Worm (Caenorhabditis elegans) whole organism, mixed stage, embryonic: Measurements from ENCODE around the gene pqn-36.

Source experiments
- bed-3 ChIP-seq: fragments of 200-800 bp; sonication (Bioruptor generic); optimal IDR thresholded peaks from 3 replicates; lab custom pipeline; 2018; ENCODE audit warnings: mild to moderate bottlenecking, missing genetic modification characterization, moderate library complexity, missing compliant biosample characterization
- ceh-39 ChIP-seq: fragments of 150-350 bp; optimal IDR thresholded peaks from 2 replicates; lab custom pipeline; 2014; ENCODE audit warnings: missing biosample characterization, missing genetic modification characterization
- ceh-43 ChIP-seq: fragments of 200-800 bp; sonication (Bioruptor generic); optimal IDR thresholded peaks from 2 replicates; lab custom pipeline; 2018; ENCODE audit warnings: mild to moderate bottlenecking, missing genetic modification characterization, moderate library complexity, missing compliant biosample characterization
- ceh-83 ChIP-seq: fragments of 200-800 bp; sonication (Bioruptor generic); optimal IDR thresholded peaks from 2 replicates; lab custom pipeline; 2018; ENCODE audit warnings: mild to moderate bottlenecking, missing genetic modification characterization, missing compliant biosample characterization
- ces-1 ChIP-seq: fragments of 150-350 bp; optimal IDR thresholded peaks from 2 replicates; lab custom pipeline; 2014; ENCODE audit warnings: missing biosample characterization, missing genetic modification reagents, missing genetic modification characterization
- drap-1 ChIP-seq: fragments of 200-800 bp; sonication (Bioruptor generic); optimal IDR thresholded peaks from 3 replicates; lab custom pipeline; 2018; ENCODE audit warnings: mild to moderate bottlenecking, missing genetic modification characterization, missing compliant biosample characterization
- elt-1 ChIP-seq: sonication (generic microtip); optimal IDR thresholded peaks from 2 replicates; lab custom pipeline; 2017; ENCODE audit warnings: missing genetic modification characterization, mild to moderate bottlenecking, missing compliant biosample characterization, antibody characterized with exemption, moderate library complexity, borderline replicate concordance; ENCODE audit not compliant: insufficient read depth
- flh-1 ChIP-seq: fragments of 200-800 bp; sonication (Bioruptor generic); optimal IDR thresholded peaks from 2 replicates; lab custom pipeline; 2018; ENCODE audit warnings: mild to moderate bottlenecking, missing genetic modification characterization, moderate library complexity, missing compliant biosample characterization
- ham-2 ChIP-seq: fragments of 200-800 bp; sonication (Bioruptor generic); optimal IDR thresholded peaks from 2 replicates; lab custom pipeline; 2018; ENCODE audit warnings: mild to moderate bottlenecking, missing genetic modification characterization, missing compliant biosample characterization
- hlh-1 ChIP-seq: fragments of 150-350 bp; optimal IDR thresholded peaks from 2 replicates; lab custom pipeline; 2014; ENCODE audit warnings: missing biosample characterization, missing genetic modification reagents, missing genetic modification characterization
- lin-32 ChIP-seq: fragments of 200-800 bp; sonication (Bioruptor generic); optimal IDR thresholded peaks from 2 replicates; lab custom pipeline; 2018; ENCODE audit warnings: mild to moderate bottlenecking, missing genetic modification characterization, missing compliant biosample characterization
- lsy-2 ChIP-seq: fragments of 150-350 bp; optimal IDR thresholded peaks from 2 replicates; lab custom pipeline; 2014; ENCODE audit warnings: missing biosample characterization, missing genetic modification characterization
- mab-5 ChIP-seq: fragments of 150-350 bp; optimal IDR thresholded peaks from 2 replicates; lab custom pipeline; 2014; ENCODE audit warnings: missing biosample characterization, missing genetic modification characterization
- mep-1 ChIP-seq: fragments of 150-350 bp; optimal IDR thresholded peaks from 2 replicates; lab custom pipeline; 2017; ENCODE audit warnings: missing biosample characterization, missing genetic modification reagents, missing genetic modification characterization, inconsistent platforms
- mls-2 ChIP-seq: sonication (generic microtip); optimal IDR thresholded peaks from 2 replicates; lab custom pipeline; 2016; ENCODE audit warnings: mild to moderate bottlenecking, missing genetic modification characterization, moderate library complexity, missing compliant biosample characterization
- nhr-12 ChIP-seq: fragments of 150-350 bp; optimal IDR thresholded peaks from 2 replicates; lab custom pipeline; 2014; ENCODE audit warnings: missing biosample characterization, missing genetic modification characterization
- nhr-2 ChIP-seq: fragments of 150-350 bp; optimal IDR thresholded peaks from 2 replicates; lab custom pipeline; 2014; ENCODE audit warnings: missing biosample characterization, missing genetic modification characterization
- nhr-28 ChIP-seq: fragments of 150-350 bp; optimal IDR thresholded peaks from 2 replicates; lab custom pipeline; 2014; ENCODE audit warnings: missing biosample characterization, missing genetic modification characterization
- nhr-76 ChIP-seq: sonication (generic microtip); optimal IDR thresholded peaks from 2 replicates; lab custom pipeline; 2017; ENCODE audit warnings: missing biosample characterization, missing genetic modification characterization
- pha-4 ChIP-seq: fragments of 150-350 bp; optimal IDR thresholded peaks from 2 replicates; lab custom pipeline; 2018; ENCODE audit warnings: missing biosample characterization, missing genetic modification reagents, missing genetic modification characterization
- sem-2 ChIP-seq: fragments of 200-800 bp; sonication (Bioruptor generic); optimal IDR thresholded peaks from 2 replicates; lab custom pipeline; 2018; ENCODE audit warnings: mild to moderate bottlenecking, missing genetic modification characterization, missing compliant biosample characterization
- snpc-4 ChIP-seq: fragments of 150-350 bp; optimal IDR thresholded peaks from 2 replicates; lab custom pipeline; 2014; ENCODE audit warnings: missing biosample characterization, missing genetic modification characterization
- sptf-1 ChIP-seq: sonication (generic microtip); optimal IDR thresholded peaks from 2 replicates; lab custom pipeline; 2017; ENCODE audit warnings: mild to moderate bottlenecking, missing genetic modification characterization, moderate library complexity, missing compliant biosample characterization
- tbx-8 ChIP-seq: fragments of 200-800 bp; sonication (Bioruptor generic); optimal IDR thresholded peaks from 2 replicates; lab custom pipeline; 2018; ENCODE audit warnings: mild to moderate bottlenecking, missing genetic modification characterization, moderate library complexity, missing compliant biosample characterization
- unc-62 ChIP-seq: fragments of 150-350 bp; optimal IDR thresholded peaks from 2 replicates; lab custom pipeline; 2014; ENCODE audit warnings: missing biosample characterization, missing genetic modification reagents, missing genetic modification characterization
- zip-8 ChIP-seq: fragments of 150-350 bp; optimal IDR thresholded peaks from 2 replicates; lab custom pipeline; 2014; ENCODE audit warnings: missing biosample characterization, missing genetic modification characterization
- ztf-11 ChIP-seq: fragments of 150-350 bp; optimal IDR thresholded peaks from 2 replicates; lab custom pipeline; 2014; ENCODE audit warnings: missing biosample characterization, missing genetic modification characterization

Gene pqn-36

DNA sequence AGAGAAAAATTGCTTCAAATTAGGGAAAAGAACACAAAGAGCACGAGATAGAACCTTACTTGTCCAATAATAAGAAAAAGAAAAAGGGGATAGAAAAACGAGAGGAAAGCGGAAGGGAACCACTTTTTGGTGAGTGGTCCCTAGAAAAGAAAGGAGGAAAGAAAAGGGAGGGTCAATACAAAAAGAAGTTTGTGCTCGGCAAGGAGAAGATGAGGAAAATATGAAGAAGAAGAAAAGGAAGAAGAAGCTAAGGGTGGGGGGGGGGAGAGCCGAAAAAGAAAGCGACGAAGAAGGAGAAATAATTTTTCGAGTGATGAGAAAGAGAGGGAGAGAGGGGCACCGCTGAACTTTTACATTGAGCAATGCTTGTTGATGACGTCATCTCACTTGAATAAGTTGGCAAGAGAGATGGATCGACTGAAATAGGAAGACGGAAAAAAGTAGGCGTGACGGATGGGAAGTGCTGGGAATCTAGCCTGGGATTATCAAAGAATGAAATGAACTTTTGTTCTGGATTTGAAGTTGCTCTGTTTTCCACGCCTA, 29.4 kb downstream of the pqn-36 start:
- TF ChIP-seq zip-8 (tag; lab: Kevin White, UChicago) = peak; percentile 42
- TF ChIP-seq ces-1 = peak; percentile 30
- TF ChIP-seq sptf-1 = peak; percentile 11
- no peak for TF ChIP-seq drap-1 (GFP tag; lab: Kevin White, UChicago)

DNA sequence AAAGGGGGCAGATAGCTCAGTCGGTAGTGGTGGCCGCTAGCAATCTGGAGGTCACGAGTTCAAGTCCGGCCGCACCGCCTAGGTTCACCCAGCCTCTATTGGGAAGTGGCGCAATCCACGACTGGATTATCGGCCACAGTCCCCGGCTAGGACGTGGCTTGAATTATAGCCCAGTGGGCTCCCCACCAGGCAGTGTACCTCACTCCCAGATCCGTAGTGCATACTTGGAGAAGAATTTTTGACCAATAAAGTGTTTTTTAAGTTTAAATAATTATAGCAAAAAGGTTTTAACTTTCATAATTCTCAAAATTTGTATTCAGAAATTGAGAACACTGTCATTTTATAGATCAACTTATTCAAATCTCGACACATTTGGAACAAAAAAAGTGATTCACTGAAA, 29.9 kb downstream of the pqn-36 start:
- no peak for TF ChIP-seq unc-62 (GFP tag; lab: Kevin White, UChicago)
- no peak for TF ChIP-seq nhr-2 (tag; lab: Kevin White, UChicago)
- no peak for TF ChIP-seq ztf-11 (tag; lab: Kevin White, UChicago)
- TF ChIP-seq ceh-83 = no peak
- no peak for TF ChIP-seq flh-1 (GFP tag; lab: Kevin White, UChicago)
- TF ChIP-seq lsy-2 (tag; lab: Kevin White, UChicago) = no peak
- TF ChIP-seq ham-2 = no peak
- TF ChIP-seq bed-3 (GFP tag; lab: Kevin White, UChicago) = no peak
- no peak for TF ChIP-seq nhr-12 (tag; lab: Kevin White, UChicago)

DNA sequence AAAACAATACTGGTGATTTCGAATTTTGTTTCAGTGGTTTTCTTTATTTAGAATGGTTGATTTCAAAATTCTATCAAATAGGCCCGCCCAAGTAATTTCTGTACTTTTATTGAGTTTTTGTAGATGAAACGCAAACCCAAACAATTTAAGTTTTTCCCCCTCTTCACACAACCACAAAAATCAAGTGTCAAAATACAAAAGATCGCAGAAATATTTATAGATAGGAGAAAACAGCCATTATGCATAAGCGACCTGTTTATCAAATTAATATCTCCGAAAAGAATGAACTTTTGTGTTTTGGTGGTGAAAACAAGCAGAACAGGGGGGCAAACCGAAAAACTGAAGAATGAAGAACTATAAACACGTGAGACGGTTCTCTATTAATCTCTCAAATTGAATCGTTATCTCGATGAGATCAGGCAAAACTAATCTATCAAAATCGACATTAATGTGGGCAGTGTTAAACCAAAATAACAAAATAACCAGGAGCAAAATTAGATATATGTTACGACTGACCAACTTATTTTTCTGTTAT, 31.1 kb downstream of the pqn-36 start:
- peak; percentile 44 for TF ChIP-seq elt-1
- no peak for TF ChIP-seq mab-5 (tag; lab: Kevin White, UChicago)

DNA sequence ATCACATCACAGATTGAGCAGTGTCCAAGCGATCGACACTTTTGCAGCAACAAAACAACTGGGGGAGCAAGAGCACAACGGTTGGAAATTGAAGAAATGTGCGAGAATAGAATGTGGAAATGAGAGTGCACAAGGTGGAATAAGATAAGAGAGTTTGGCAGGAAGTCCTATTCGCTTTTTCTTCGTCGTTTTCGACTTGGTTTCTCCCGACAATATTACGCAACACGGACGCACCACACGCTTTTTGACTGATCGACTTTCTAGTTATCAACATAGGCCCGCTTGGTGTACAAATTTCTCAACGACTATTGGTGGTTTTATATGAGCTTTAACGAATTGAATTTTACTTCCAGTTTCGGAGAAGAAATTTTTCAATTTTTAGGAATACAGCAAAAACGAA, 32.4 kb downstream of the pqn-36 start:
- TF ChIP-seq hlh-1 (tag; lab: Kevin White, UChicago) (peak; percentile 30), bed-3 (GFP tag; lab: Kevin White, UChicago) (no peak), zip-8 (tag; lab: Kevin White, UChicago) (peak; percentile 54)

DNA sequence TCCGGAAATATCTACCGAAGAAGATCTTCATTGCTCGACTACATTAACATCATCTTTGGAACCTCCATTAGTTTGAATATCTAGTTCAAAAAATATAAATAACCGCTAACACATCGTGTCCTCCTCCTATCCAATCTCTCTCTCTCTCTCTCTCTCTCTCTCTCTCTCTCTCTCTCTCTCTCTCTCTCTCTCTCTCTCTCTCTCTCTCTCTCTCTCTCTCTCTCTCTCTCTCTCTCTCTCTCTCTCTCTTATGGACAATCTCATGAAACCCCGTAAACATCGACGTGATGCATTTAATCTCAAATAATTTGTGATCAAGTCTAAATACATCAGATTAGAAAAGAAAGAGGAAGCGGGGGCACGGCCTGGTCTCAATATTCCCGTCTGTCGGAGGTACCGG, 33.0 kb downstream of the pqn-36 start:
- TF ChIP-seq nhr-12 (tag; lab: Kevin White, UChicago) = no peak
- no peak for TF ChIP-seq hlh-1 (tag; lab: Kevin White, UChicago)
- TF ChIP-seq elt-1 = peak; percentile 75
- TF ChIP-seq flh-1 (GFP tag; lab: Kevin White, UChicago) = no peak

DNA sequence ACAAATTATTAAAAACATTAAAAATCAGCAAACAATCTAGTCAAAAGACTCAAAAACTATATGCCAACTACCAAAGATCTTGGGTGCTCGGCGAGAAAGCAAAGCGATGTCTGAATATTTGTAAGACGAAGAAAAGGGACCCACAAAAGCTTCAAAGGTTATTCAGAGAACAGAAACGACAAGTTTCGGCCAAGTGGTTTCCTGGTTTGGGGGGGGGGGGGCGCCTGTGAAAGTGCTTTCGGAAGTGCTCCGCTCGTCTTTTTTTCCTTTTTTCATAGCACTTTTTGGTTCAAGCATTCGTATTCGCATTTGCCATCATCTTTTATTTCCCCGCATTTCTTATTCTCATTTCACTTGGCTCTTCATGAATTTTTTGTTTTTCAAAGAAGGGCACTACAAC, 33.8 kb downstream of the pqn-36 start:
- TF ChIP-seq bed-3 (GFP tag; lab: Kevin White, UChicago) (no peak), mls-2 (tag; lab: Kevin White, UChicago) (no peak), ceh-83 (no peak), mab-5 (tag; lab: Kevin White, UChicago) (no peak), elt-1 (no peak), hlh-1 (tag; lab: Kevin White, UChicago) (no peak), snpc-4 (tag; lab: Kevin White, UChicago) (no peak), pha-4 (tag; lab: Kevin White, UChicago) (no peak), ceh-39 (tag; lab: Kevin White, UChicago) (no peak), lin-32 (GFP tag; lab: Kevin White, UChicago) (no peak), tbx-8 (no peak), ces-1 (no peak), nhr-28 (tag; lab: Kevin White, UChicago) (no peak), sem-2 (GFP tag; lab: Kevin White, UChicago) (no peak)
- TF ChIP-seq, all 35 proteins: peak for 0

DNA sequence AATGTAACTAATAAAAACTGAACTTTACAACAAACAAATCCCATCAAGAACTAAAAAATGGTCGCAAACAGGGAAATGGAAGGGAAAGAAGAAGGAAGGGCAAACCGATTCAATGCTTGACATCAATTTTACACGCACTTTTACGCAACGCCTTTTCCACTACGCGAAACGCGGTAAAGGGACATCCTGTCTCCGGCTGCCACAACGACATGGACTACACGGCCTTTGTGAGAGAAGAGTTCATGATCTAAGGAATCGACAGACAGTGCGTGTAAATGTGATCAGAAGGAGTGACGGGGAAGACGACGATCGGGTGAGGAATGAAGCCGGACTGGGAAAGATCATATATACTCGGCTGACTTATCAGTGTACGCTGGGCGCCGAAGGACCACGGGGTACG, 34.9 kb downstream of the pqn-36 start:
- TF ChIP-seq ceh-43 (no peak), ceh-83 (no peak), pha-4 (tag; lab: Kevin White, UChicago) (no peak), nhr-76 (tag; lab: Kevin White, UChicago) (no peak), unc-62 (GFP tag; lab: Kevin White, UChicago) (no peak), mep-1 (tag; lab: Kevin White, UChicago) (no peak), mab-5 (tag; lab: Kevin White, UChicago) (no peak), zip-8 (tag; lab: Kevin White, UChicago) (no peak), nhr-12 (tag; lab: Kevin White, UChicago) (no peak)
